Worm (Caenorhabditis elegans): ENCODE results near the gene R05G6.3.

R05G6.3 gene

ce11 chrIV:7552100-7552499 lies 35.7 kb downstream of the R05G6.3 start (continued):
- no peak for TF ChIP-seq lag-1 (GFP tag; IDR thresholded peaks at IDR 0.05)
- TF ChIP-seq ZK185.1 (tag; optimal IDR thresholded peaks at IDR 0.05; ENCODE audit: poor library complexity, severe bottlenecking), result no peak
- TF ChIP-seq hmg-20 (GFP tag; IDR thresholded peaks at IDR 0.05), result no peak
- no peak for TF ChIP-seq let-526 (GFP tag; IDR thresholded peaks at IDR 0.05)
- TF ChIP-seq hrde-1 (tag; optimal IDR thresholded peaks at IDR 0.05; ENCODE audit: borderline replicate concordance), result no peak

DNA sequence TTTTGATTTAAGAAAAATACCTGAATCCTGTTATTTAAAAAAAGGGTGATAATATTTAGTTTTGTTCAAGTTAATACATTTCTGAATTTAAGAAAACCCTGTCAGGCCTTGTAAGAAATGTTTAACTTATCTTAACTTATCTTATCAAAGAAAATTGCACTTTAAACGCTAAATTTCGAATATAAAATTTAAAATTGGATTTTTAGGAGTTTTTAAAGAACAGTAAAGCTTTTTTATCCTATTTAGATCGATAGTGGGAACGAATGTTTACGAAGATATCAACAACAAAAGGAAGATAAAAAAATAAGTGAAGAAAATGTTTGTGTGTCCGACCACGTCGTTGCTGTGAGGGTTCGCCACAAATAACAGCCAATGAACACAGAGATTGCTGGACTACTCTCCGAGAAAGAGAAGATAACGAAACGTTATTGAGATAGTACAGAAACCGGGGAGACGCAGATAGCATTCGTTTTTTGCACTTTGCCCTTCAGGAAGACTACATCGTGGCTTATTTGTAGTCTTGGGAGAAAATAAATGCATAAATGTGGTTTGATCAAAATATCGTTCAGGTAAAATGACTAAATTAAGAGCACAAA lies 36.7 kb downstream of the R05G6.3 start, which contains the start of gene dif-1:
Gene dif-1 (minus strand): TSS at position 51 of the 596 bp plus-strand sequence.
- no peak for TF ChIP-seq T07F8.4 (tag; optimal IDR thresholded peaks at IDR 0.05)
- no peak for TF ChIP-seq ccch-3 (GFP tag; optimal IDR thresholded peaks at IDR 0.05)
- TF ChIP-seq F57C9.4 (tag; optimal IDR thresholded peaks at IDR 0.05), result no peak
- no peak for TF ChIP-seq D2030.7 (GFP tag; IDR thresholded peaks at IDR 0.05)
- TF ChIP-seq unc-130 (GFP tag; optimal IDR thresholded peaks at IDR 0.05), result no peak
- TF ChIP-seq ceh-58 (GFP tag; IDR thresholded peaks at IDR 0.05), result no peak
- TF ChIP-seq F39B2.1 (GFP tag; IDR thresholded peaks at IDR 0.05), result no peak
- no peak for TF ChIP-seq him-1 (tag; optimal IDR thresholded peaks at IDR 0.05)
- no peak for TF ChIP-seq mcd-1 (GFP tag; IDR thresholded peaks at IDR 0.05)
- no peak for TF ChIP-seq zim-3 (tag; optimal IDR thresholded peaks at IDR 0.05)
- TF ChIP-seq pha-4 (tag; optimal IDR thresholded peaks at IDR 0.05), result no peak
- no peak for TF ChIP-seq efl-1 (GFP tag; optimal IDR thresholded peaks at IDR 0.05)
- no peak for TF ChIP-seq K12H6.12 (tag; optimal IDR thresholded peaks at IDR 0.05)
- TF ChIP-seq hmg-1.2 (GFP tag; IDR thresholded peaks at IDR 0.05), result peak; percentile 91
- no peak for TF ChIP-seq mes-4 (tag; optimal IDR thresholded peaks at IDR 0.05)
- TF ChIP-seq lag-1 (GFP tag; IDR thresholded peaks at IDR 0.05), result no peak
- TF ChIP-seq ZK185.1 (tag; optimal IDR thresholded peaks at IDR 0.05; ENCODE audit: poor library complexity, severe bottlenecking), result no peak
- TF ChIP-seq ets-4 (GFP tag; optimal IDR thresholded peaks at IDR 0.05), result no peak
- no peak for TF ChIP-seq snpc-1.3 (tag; optimal IDR thresholded peaks at IDR 0.05; ENCODE audit: insufficient read depth)
- no peak for TF ChIP-seq bed-2 (GFP tag; IDR thresholded peaks at IDR 0.05)
- no peak for TF ChIP-seq attf-3 (GFP tag; conservative IDR thresholded peaks at IDR 0.05)
- TF ChIP-seq let-607 (tag; optimal IDR thresholded peaks at IDR 0.05), result peak in 1 of 2 experiments; percentile 47
- no peak for TF ChIP-seq cebp-1 (GFP tag; IDR thresholded peaks at IDR 0.05)
- peak; percentile 53 for TF ChIP-seq cebp-1 (tag; optimal IDR thresholded peaks at IDR 0.05)
- no peak for TF ChIP-seq Y53F4B.3 (GFP tag; IDR thresholded peaks at IDR 0.05)
- no peak for TF ChIP-seq lin-54 (GFP tag; optimal IDR thresholded peaks at IDR 0.05)
- TF ChIP-seq ztf-3 (GFP tag; optimal IDR thresholded peaks at IDR 0.05), result no peak
- no peak for TF ChIP-seq lir-1 (GFP tag; conservative IDR thresholded peaks at IDR 0.05)
- TF ChIP-seq egrh-3 (GFP tag; IDR thresholded peaks at IDR 0.05), result no peak
- TF ChIP-seq Y79H2A.3 (GFP tag; conservative IDR thresholded peaks at IDR 0.05), result no peak
- TF ChIP-seq ztf-22 (GFP tag; optimal IDR thresholded peaks at IDR 0.05), result no peak
- TF ChIP-seq sptf-2 (GFP tag; optimal IDR thresholded peaks at IDR 0.05), result no peak
- no peak for TF ChIP-seq hlh-26 (GFP tag; conservative IDR thresholded peaks at IDR 0.05)
- TF ChIP-seq snpc-4 (GFP tag; optimal IDR thresholded peaks at IDR 0.05), result no peak
- TF ChIP-seq snpc-4 (tag; optimal IDR thresholded peaks at IDR 0.05), result peak in 1 of 4 experiments; percentile 43
- TF ChIP-seq lin-40 (tag; optimal IDR thresholded peaks at IDR 0.05), result peak; percentile 34
- TF ChIP-seq chd-7 (tag; optimal IDR thresholded peaks at IDR 0.05), result no peak
- 0 out of 2 replicates have a peak, but pooled peaks have one; percentile 63 for TF ChIP-seq aptf-2 (GFP tag; conservative IDR thresholded peaks at IDR 0.05)
- no peak for TF ChIP-seq hlh-12 (tag; optimal IDR thresholded peaks at IDR 0.05)
- 0 out of 2 replicates have a peak, but pooled peaks have one; percentile 13 for TF ChIP-seq pbrm-1 (GFP tag; IDR thresholded peaks at IDR 0.05)
- TF ChIP-seq C06A6.2 (GFP tag; conservative IDR thresholded peaks at IDR 0.05), result no peak
- peak; percentile 64 for TF ChIP-seq nhr-80 (tag; optimal IDR thresholded peaks at IDR 0.05)
- no peak for TF ChIP-seq ama-1 (optimal IDR thresholded peaks at IDR 0.05)
- no peak for TF ChIP-seq ama-1 (GFP tag; optimal IDR thresholded peaks at IDR 0.05)
